Fruit fly (Drosophila melanogaster): Measurements from ENCODE around the gene tey.

Gene tey

dm6 chr3L:19682902-19683301, 19.0 kb upstream of the tey start (continued):
- TF ChIP-seq jumu (GFP tag; optimal IDR thresholded peaks at IDR 0.05) = no peak

dm6 chr3L:19676050-19676449, 12.1 kb upstream of the tey start:
- peak; percentile 3; the same call in 1 of the 2 replicates for TF ChIP-seq ham (GFP tag; IDR thresholded peaks at IDR 0.05)
- TF ChIP-seq emc (GFP tag; optimal IDR thresholded peaks at IDR 0.05) = no peak
- no peak for TF ChIP-seq Lhr (GFP tag; optimal IDR thresholded peaks at IDR 0.05)
- peak; percentile 2 for TF ChIP-seq nom (GFP tag; optimal IDR thresholded peaks at IDR 0.05)
- TF ChIP-seq nmo (GFP tag; optimal IDR thresholded peaks at IDR 0.05) = no peak

- TF ChIP-seq CG12219 (GFP tag; optimal IDR thresholded peaks at IDR 0.05) (no peak), sim (GFP tag; IDR thresholded peaks at IDR 0.05) (no peak), CG6854 (GFP tag; optimal IDR thresholded peaks at IDR 0.05) (no peak), ATbp (GFP tag; optimal IDR thresholded peaks at IDR 0.05) (peak; percentile 9), CG12104 (GFP tag; optimal IDR thresholded peaks at IDR 0.05) (no peak), CG13123 (GFP tag; optimal IDR thresholded peaks at IDR 0.05) (no peak), CG33213 (GFP tag; optimal IDR thresholded peaks at IDR 0.05) (no peak), zfh1 (GFP tag; IDR thresholded peaks at IDR 0.05) (peak; percentile 60; the same call in 2 of the 3 replicates), CG9797 (GFP tag; optimal IDR thresholded peaks at IDR 0.05) (no peak), D19B (GFP tag; optimal IDR thresholded peaks at IDR 0.05) (no peak), gfzf (GFP tag; optimal IDR thresholded peaks at IDR 0.05) (no peak), amos (GFP tag; IDR thresholded peaks at IDR 0.05; ENCODE audit: partially characterized antibody) (no peak), CG6654 (GFP tag; optimal IDR thresholded peaks at IDR 0.05) (no peak), Drgx (GFP tag; IDR thresholded peaks at IDR 0.05) (peak; percentile 55), gt (GFP tag; IDR thresholded peaks at IDR 0.05) (no peak), CG2678 (tag; optimal IDR thresholded peaks at IDR 0.05) (peak; percentile 31), CG8765 (GFP tag; IDR thresholded peaks at IDR 0.05) (peak; percentile 53), CG5180 (GFP tag; optimal IDR thresholded peaks at IDR 0.05) (no peak), CG10979 (tag; optimal IDR thresholded peaks at IDR 0.05) (peak; percentile 68), crc (GFP tag; optimal IDR thresholded peaks at IDR 0.05) (no peak), gem (tag; optimal IDR thresholded peaks at IDR 0.05) (peak; percentile 64), CG15479 (GFP tag; optimal IDR thresholded peaks at IDR 0.05) (no peak), Hr51 (GFP tag; optimal IDR thresholded peaks at IDR 0.05) (no peak), Stat92E (GFP tag; optimal IDR thresholded peaks at IDR 0.05) (no peak), p53 (GFP tag; optimal IDR thresholded peaks at IDR 0.05) (no peak), CG2116 (GFP tag; optimal IDR thresholded peaks at IDR 0.05) (no peak), h (optimal IDR thresholded peaks at IDR 0.05) (no peak), eyg (GFP tag; optimal IDR thresholded peaks at IDR 0.05) (no peak), hbn (GFP tag; IDR thresholded peaks at IDR 0.05; ENCODE audit: partially characterized antibody) (no peak), Oaz (GFP tag; IDR thresholded peaks at IDR 0.05) (no peak), Camta (GFP tag; optimal IDR thresholded peaks at IDR 0.05) (no peak), nmo (GFP tag; optimal IDR thresholded peaks at IDR 0.05) (peak; percentile 38), CG11456 (GFP tag; IDR thresholded peaks at IDR 0.05) (no peak), CG10462 (GFP tag; optimal IDR thresholded peaks at IDR 0.05) (no peak), NfI (GFP tag; optimal IDR thresholded peaks at IDR 0.05) (no peak), ken (GFP tag; IDR thresholded peaks at IDR 0.05) (0 out of 3 replicates have a peak, but pooled peaks have one; percentile 41), trem (tag; optimal IDR thresholded peaks at IDR 0.05) (peak; percentile 37), CG15269 (tag; optimal IDR thresholded peaks at IDR 0.05) (no peak), Fer2 (tag; optimal IDR thresholded peaks at IDR 0.05) (no peak), stwl (tag; optimal IDR thresholded peaks at IDR 0.05) (no peak), CG4282 (GFP tag; optimal IDR thresholded peaks at IDR 0.05) (no peak), CG15011 (GFP tag; optimal IDR thresholded peaks at IDR 0.05) (no peak)
Measured at dm6 chr3L:19674317-19674716, 10.4 kb upstream of the tey start.
